Fruit fly (Drosophila melanogaster) whole organism, prepupa: ENCODE data around the gene CG7573.

ENCODE experiments used
- CG11762 ChIP-seq: fragments of 200-800 bp; sonication (Bioruptor generic); optimal IDR thresholded peaks from 3 replicates; lab custom pipeline; 2016; ENCODE audit warnings: missing biosample characterization, missing genetic modification characterization; ENCODE audit not compliant: insufficient read depth
- Hr39 ChIP-seq: fragments of 200-800 bp; sonication (Bioruptor generic); optimal IDR thresholded peaks from 2 replicates; lab custom pipeline; 2016; ENCODE audit warnings: missing biosample characterization, missing genetic modification characterization
- dsx ChIP-seq: fragments of 200-800 bp; optimal IDR thresholded peaks from 3 replicates; lab custom pipeline; 2019; ENCODE audit warnings: missing biosample characterization, mild to moderate bottlenecking, missing genetic modification characterization, moderate library complexity; ENCODE audit not compliant: poor library complexity, severe bottlenecking

DNA sequence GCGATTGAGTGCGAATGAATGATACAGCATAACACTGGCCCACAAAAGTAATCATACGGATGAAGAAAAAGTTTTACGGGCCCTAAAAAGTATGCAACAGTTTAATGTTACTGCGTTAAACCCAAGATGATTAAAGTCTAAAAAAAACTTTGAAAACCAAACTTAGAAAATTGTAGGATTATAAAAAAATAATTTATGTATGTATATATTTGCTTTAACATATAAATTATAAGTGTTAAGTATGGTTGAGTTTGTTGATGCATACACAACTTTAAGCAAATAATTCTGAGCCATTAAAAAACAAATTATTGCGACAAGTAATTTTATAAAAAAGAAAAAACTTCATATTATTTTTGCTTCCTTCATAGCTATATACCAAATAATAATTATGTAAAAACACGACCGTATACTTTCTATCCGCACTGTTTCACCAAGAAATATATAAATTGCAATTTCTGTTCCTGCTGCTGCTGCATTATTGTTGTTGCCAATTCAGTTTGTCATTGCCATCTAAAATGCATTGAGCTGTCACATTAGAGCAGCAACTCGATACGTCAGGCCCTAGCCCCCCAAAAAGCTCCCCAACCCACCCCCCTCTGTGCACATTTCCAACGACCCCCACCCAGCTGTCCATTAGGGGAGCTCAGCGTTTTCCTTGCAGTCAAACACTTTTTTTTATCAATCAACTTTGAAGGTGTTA is 13.0 kb upstream of the CG7573 start:
- TF ChIP-seq Hr39 (GFP tag; lab: Kevin White, UChicago), result peak; percentile 4
- peak; percentile 79 for TF ChIP-seq CG11762 (GFP tag; lab: Kevin White, UChicago)
- TF ChIP-seq dsx (GFP tag; lab: Kevin White, UChicago), result peak; percentile 12
